Fruit fly (Drosophila melanogaster) whole organism, embryonic: ENCODE data around the gene gb.
A peak's percentile ranks its signal among the peaks of the same experiment; 100 is the strongest.

Experiments
- CG10274 ChIP-seq: fragments of 200-800 bp; sonication (Bioruptor generic); optimal IDR thresholded peaks from 3 replicates; lab custom pipeline; 2017; ENCODE audit warnings: missing biosample characterization, mild to moderate bottlenecking, missing genetic modification characterization
- CG11456 ChIP-seq: fragments of 200-800 bp; sonication (Bioruptor generic); IDR thresholded peaks from 3 replicates; pipeline ENCODE4 v1.3.6; 2022; ENCODE audit warnings: missing biosample characterization, missing genetic modification characterization
- CG12071 ChIP-seq: fragments of 200-800 bp; sonication (Bioruptor generic); optimal IDR thresholded peaks from 3 replicates; lab custom pipeline; 2018; ENCODE audit warnings: missing biosample characterization, mild to moderate bottlenecking, missing genetic modification characterization
- CG12942 ChIP-seq: fragments of 200-800 bp; sonication (Bioruptor generic); optimal IDR thresholded peaks from 3 replicates; lab custom pipeline; 2016; ENCODE audit warnings: missing biosample characterization, missing genetic modification characterization
- CG1529 ChIP-seq: fragments of 200-800 bp; sonication (Bioruptor generic); optimal IDR thresholded peaks from 3 replicates; lab custom pipeline; 2018; ENCODE audit warnings: missing biosample characterization, missing genetic modification characterization
- CG15514 ChIP-seq: fragments of 200-800 bp; sonication (Bioruptor generic); optimal IDR thresholded peaks from 3 replicates; lab custom pipeline; 2017; ENCODE audit warnings: missing biosample characterization, missing genetic modification characterization, mild to moderate bottlenecking, moderate library complexity, missing genetic modification reagents
- CG16779 ChIP-seq: fragments of 200-800 bp; sonication (Bioruptor generic); IDR thresholded peaks from 2 replicates; pipeline ENCODE4 v1.3.6; 2022; ENCODE audit warnings: missing biosample characterization, missing genetic modification characterization
- CG16813 ChIP-seq: fragments of 200-800 bp; sonication (Bioruptor generic); IDR thresholded peaks from 3 replicates; pipeline ENCODE4 v1.3.6; 2022; ENCODE audit warnings: missing biosample characterization, missing genetic modification characterization; ENCODE audit not compliant: partially characterized antibody
- CG16815 ChIP-seq: fragments of 200-800 bp; sonication (Bioruptor generic); optimal IDR thresholded peaks from 3 replicates; lab custom pipeline; 2017; ENCODE audit warnings: missing biosample characterization, mild to moderate bottlenecking, missing genetic modification characterization
- CG1792 ChIP-seq: fragments of 200-800 bp; sonication (Bioruptor generic); optimal IDR thresholded peaks from 2 replicates; lab custom pipeline; 2016; ENCODE audit warnings: missing biosample characterization, missing genetic modification characterization
- CG18262 ChIP-seq: fragments of 200-800 bp; optimal IDR thresholded peaks from 3 replicates; lab custom pipeline; 2019; ENCODE audit warnings: missing biosample characterization, mild to moderate bottlenecking, missing genetic modification characterization, moderate library complexity
- CG30431 ChIP-seq: fragments of 200-800 bp; sonication (Bioruptor generic); optimal IDR thresholded peaks from 2 replicates; lab custom pipeline; 2017; ENCODE audit warnings: missing biosample characterization, missing genetic modification characterization
- CG3407 ChIP-seq: fragments of 200-800 bp; sonication (Bioruptor generic); optimal IDR thresholded peaks from 2 replicates; lab custom pipeline; 2018; ENCODE audit warnings: missing biosample characterization, mild to moderate bottlenecking, missing genetic modification characterization
- CG4328 ChIP-seq: fragments of 200-800 bp; sonication (Bioruptor generic); optimal IDR thresholded peaks from 3 replicates; lab custom pipeline; 2017; ENCODE audit warnings: missing biosample characterization, missing genetic modification reagents, missing genetic modification characterization
- CG4730 ChIP-seq: fragments of 200-800 bp; sonication (Bioruptor generic); IDR thresholded peaks from 2 replicates; pipeline ENCODE4 v1.3.6; 2022; ENCODE audit warnings: missing biosample characterization, missing genetic modification characterization
- CG6689 ChIP-seq: fragments of 200-800 bp; sonication (Bioruptor generic); IDR thresholded peaks from 2 replicates; pipeline ENCODE4 v1.3.6; 2022; ENCODE audit warnings: missing biosample characterization, missing genetic modification characterization
- CG7556 ChIP-seq: fragments of 200-800 bp; sonication (Bioruptor generic); optimal IDR thresholded peaks from 2 replicates; lab custom pipeline; 2017; ENCODE audit warnings: missing biosample characterization, mild to moderate bottlenecking, missing genetic modification characterization
- CG7745 ChIP-seq: fragments of 200-800 bp; sonication (Bioruptor generic); optimal IDR thresholded peaks from 2 replicates; lab custom pipeline; 2018; ENCODE audit warnings: missing biosample characterization, mild to moderate bottlenecking, missing genetic modification characterization, moderate library complexity
- CG7786 ChIP-seq: fragments of 200-800 bp; sonication (Bioruptor generic); optimal IDR thresholded peaks from 2 replicates; lab custom pipeline; 2016; ENCODE audit warnings: missing biosample characterization, missing genetic modification characterization
- CG8765 ChIP-seq: fragments of 200-800 bp; sonication (Bioruptor generic); IDR thresholded peaks from 2 replicates; pipeline ENCODE4 v1.3.6; 2022; ENCODE audit warnings: missing biosample characterization, missing genetic modification characterization
- CG8944 ChIP-seq: fragments of 200-800 bp; sonication (Bioruptor generic); optimal IDR thresholded peaks from 3 replicates; lab custom pipeline; 2016; ENCODE audit warnings: missing biosample characterization, missing genetic modification characterization
- CHES-1-like ChIP-seq: fragments of 200-800 bp; sonication (Bioruptor generic); optimal IDR thresholded peaks from 2 replicates; lab custom pipeline; 2016; ENCODE audit warnings: missing biosample characterization, missing genetic modification characterization
- CrebB ChIP-seq: fragments of 200-800 bp; sonication (Bioruptor generic); optimal IDR thresholded peaks from 3 replicates; lab custom pipeline; 2018; ENCODE audit warnings: missing biosample characterization, mild to moderate bottlenecking, missing genetic modification characterization
- Dip2 ChIP-seq: fragments of 200-800 bp; sonication (Bioruptor generic); IDR thresholded peaks from 2 replicates; pipeline ENCODE4 v1.3.6; 2022; ENCODE audit warnings: missing biosample characterization, missing genetic modification characterization
- Eip74EF ChIP-seq, 2 experiments: fragments of 200-800 bp in 1 of 2; fragments of >200 bp in 1 of 2; sonication (Bioruptor generic) in 1 of 2; optimal IDR thresholded peaks; 2 replicates each; lab custom pipeline; 2017 to 2019; ENCODE audit warnings: missing biosample characterization in 2 of 2, missing genetic modification characterization in 2 of 2, mild to moderate bottlenecking in 1 of 2, moderate library complexity in 1 of 2
- Jarid2 ChIP-seq: fragments of 200-800 bp; sonication (Bioruptor generic); optimal IDR thresholded peaks from 3 replicates; lab custom pipeline; 2017; ENCODE audit warnings: mild to moderate bottlenecking, missing biosample characterization, missing genetic modification reagents, missing genetic modification characterization
- Lhr ChIP-seq: fragments of 200-800 bp; sonication (Bioruptor generic); optimal IDR thresholded peaks from 3 replicates; lab custom pipeline; 2017; ENCODE audit warnings: mild to moderate bottlenecking, missing biosample characterization, missing genetic modification reagents, missing genetic modification characterization
- Mrtf ChIP-seq: fragments of 200-800 bp; sonication (Bioruptor generic); IDR thresholded peaks from 3 replicates; pipeline ENCODE4 v1.3.6; 2022; ENCODE audit warnings: missing biosample characterization, missing genetic modification characterization
- Nf-YC ChIP-seq: fragments of 200-800 bp; optimal IDR thresholded peaks from 3 replicates; lab custom pipeline; 2019; ENCODE audit warnings: missing biosample characterization, mild to moderate bottlenecking, missing genetic modification characterization, moderate library complexity
- Oli ChIP-seq: fragments of 200-800 bp; sonication (Bioruptor generic); optimal IDR thresholded peaks from 2 replicates; lab custom pipeline; 2018; ENCODE audit warnings: missing biosample characterization, mild to moderate bottlenecking, missing genetic modification characterization, moderate library complexity
- az2 ChIP-seq: fragments of 200-800 bp; sonication (Bioruptor generic); optimal IDR thresholded peaks from 3 replicates; lab custom pipeline; 2016; ENCODE audit warnings: missing biosample characterization, missing genetic modification characterization
- br ChIP-seq: fragments of >200 bp; optimal IDR thresholded peaks from 2 replicates; lab custom pipeline; 2017
- cato ChIP-seq: fragments of 200-800 bp; sonication (Bioruptor generic); optimal IDR thresholded peaks from 2 replicates; lab custom pipeline; 2016; ENCODE audit warnings: missing biosample characterization, missing genetic modification characterization, borderline replicate concordance
- chm ChIP-seq: fragments of 200-800 bp; sonication (Bioruptor generic); IDR thresholded peaks from 2 replicates; pipeline ENCODE4 v1.3.6; 2022; ENCODE audit warnings: missing biosample characterization, missing genetic modification characterization
- chn ChIP-seq: fragments of 200-800 bp; sonication (Bioruptor generic); optimal IDR thresholded peaks from 2 replicates; lab custom pipeline; 2016; ENCODE audit warnings: missing biosample characterization, missing genetic modification characterization
- crc ChIP-seq: fragments of 200-800 bp; sonication (Bioruptor generic); optimal IDR thresholded peaks from 2 replicates; lab custom pipeline; 2016; ENCODE audit warnings: missing biosample characterization, missing genetic modification characterization
- crp ChIP-seq, 2 experiments: fragments of 200-800 bp; sonication (Bioruptor generic); optimal IDR thresholded peaks; 2 replicates in 1 of 2; 3 replicates in 1 of 2; lab custom pipeline; 2017; ENCODE audit warnings: missing biosample characterization in 2 of 2, missing genetic modification characterization in 2 of 2, mild to moderate bottlenecking in 1 of 2, moderate library complexity in 1 of 2
- en ChIP-seq: fragments of 200-800 bp; sonication (Bioruptor generic); optimal IDR thresholded peaks from 2 replicates; lab custom pipeline; 2016; ENCODE audit warnings: missing biosample characterization, missing genetic modification characterization
- gce ChIP-seq: fragments of 200-800 bp; sonication (Bioruptor generic); IDR thresholded peaks from 3 replicates; pipeline ENCODE4 v1.3.6; 2022; ENCODE audit warnings: missing biosample characterization, missing genetic modification characterization
- hbn ChIP-seq: fragments of 200-800 bp; sonication (Bioruptor generic); IDR thresholded peaks from 2 replicates; pipeline ENCODE4 v1.3.6; 2022; ENCODE audit warnings: missing biosample characterization, missing genetic modification characterization; ENCODE audit not compliant: partially characterized antibody
- pzg ChIP-seq: fragments of 200-800 bp; sonication (Bioruptor generic); optimal IDR thresholded peaks from 3 replicates; lab custom pipeline; 2018; ENCODE audit warnings: missing biosample characterization, mild to moderate bottlenecking, missing genetic modification characterization, moderate library complexity
- rib ChIP-seq: fragments of 200-800 bp; sonication (Bioruptor generic); IDR thresholded peaks from 2 replicates; pipeline ENCODE4 v1.3.6; 2022; ENCODE audit warnings: missing biosample characterization, missing genetic modification characterization
- scrt ChIP-seq: fragments of 200-800 bp; sonication (Bioruptor generic); optimal IDR thresholded peaks from 2 replicates; lab custom pipeline; 2018; ENCODE audit warnings: missing biosample characterization, mild to moderate bottlenecking, missing genetic modification characterization, moderate library complexity
- seq ChIP-seq: fragments of 200-800 bp; sonication (Bioruptor generic); IDR thresholded peaks from 2 replicates; pipeline ENCODE4 v1.3.6; 2022; ENCODE audit warnings: missing biosample characterization, missing genetic modification characterization
- sisA ChIP-seq: fragments of 200-800 bp; sonication (Bioruptor generic); IDR thresholded peaks from 2 replicates; pipeline ENCODE4 v1.3.6; 2022; ENCODE audit warnings: missing biosample characterization, missing genetic modification characterization
- sr ChIP-seq: fragments of 200-800 bp; sonication (Bioruptor generic); IDR thresholded peaks from 3 replicates; pipeline ENCODE4 v1.3.6; 2022; ENCODE audit warnings: missing biosample characterization, missing genetic modification characterization
- tna ChIP-seq: fragments of 200-800 bp; sonication (Bioruptor generic); IDR thresholded peaks from 2 replicates; pipeline ENCODE4 v1.3.6; 2022; ENCODE audit warnings: missing biosample characterization, missing genetic modification characterization; ENCODE audit not compliant: partially characterized antibody
- unc-4 ChIP-seq: fragments of 200-800 bp; sonication (Bioruptor generic); IDR thresholded peaks from 2 replicates; pipeline ENCODE4 v1.3.6; 2022; ENCODE audit warnings: missing biosample characterization, missing genetic modification characterization; ENCODE audit not compliant: partially characterized antibody
- zf30C ChIP-seq: fragments of 200-800 bp; sonication (Bioruptor generic); optimal IDR thresholded peaks from 3 replicates; lab custom pipeline; 2018; ENCODE audit warnings: missing biosample characterization, mild to moderate bottlenecking, missing genetic modification characterization

gb gene

DNA sequence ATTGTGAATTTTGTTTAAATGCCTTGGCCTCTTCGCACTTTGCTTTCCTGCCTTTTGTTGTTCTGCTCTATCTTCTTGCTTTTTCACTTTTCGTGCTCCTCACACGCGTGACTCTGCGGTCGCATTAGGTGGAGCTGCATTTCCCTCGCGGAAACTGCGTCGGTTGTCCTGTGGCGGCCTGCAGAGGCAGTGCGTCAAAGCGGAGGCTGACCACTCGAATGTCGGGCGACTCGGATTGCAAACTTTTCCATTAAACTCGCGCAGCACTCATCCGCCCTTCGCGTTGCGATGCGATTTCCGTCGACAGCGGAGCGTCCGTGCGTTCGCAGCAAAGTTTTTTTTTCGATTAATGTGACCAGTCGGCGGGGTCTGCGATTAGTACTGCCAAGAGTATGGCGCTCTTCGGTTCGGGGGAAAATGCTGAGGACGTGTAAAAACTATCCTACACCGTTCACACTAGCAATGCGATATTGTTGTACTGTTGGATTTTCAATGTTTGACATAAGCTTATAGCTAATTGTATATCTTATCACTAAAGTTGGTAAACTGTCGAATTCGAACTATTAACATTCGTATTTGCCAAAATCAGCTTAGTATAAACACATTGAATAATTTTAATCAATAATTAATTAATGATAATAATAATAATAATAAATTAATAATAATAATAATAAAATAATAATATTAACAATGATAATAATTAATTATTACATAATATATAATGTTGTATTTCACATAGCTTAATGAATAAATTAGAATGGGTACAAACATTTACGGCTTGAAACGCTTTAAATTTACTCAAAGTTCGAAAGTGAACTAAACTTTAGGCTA is 38.8 kb upstream of the gb start, which contains the start of gene CG6051 (continued):
- peak; percentile 35 for TF ChIP-seq CHES-1-like (GFP tag; lab: Kevin White, UChicago)
- no peak for TF ChIP-seq Lhr
- no peak for TF ChIP-seq CG6689
- TF ChIP-seq CG30431 (GFP tag; lab: Kevin White, UChicago), result peak; percentile 31
- no peak for TF ChIP-seq CG1529 (GFP tag; lab: Kevin White, UChicago)
- peak; percentile 94 for TF ChIP-seq Jarid2 (GFP tag; lab: Kevin White, UChicago)
- TF ChIP-seq chn, result peak; percentile 8
- no peak for TF ChIP-seq zf30C
- peak; percentile 59 for TF ChIP-seq CG18262
- TF ChIP-seq CG11456, result no peak
- TF ChIP-seq pzg, result peak; percentile 53
- no peak for TF ChIP-seq Mrtf (GFP tag; lab: Robert Waterston, UW)
- no peak for TF ChIP-seq CG7745
- TF ChIP-seq sr, result no peak
- no peak for TF ChIP-seq sisA
- no peak for TF ChIP-seq Dip2
- TF ChIP-seq Oli (tag; lab: Kevin White, UChicago), result peak; percentile 25
- peak; percentile 55 for TF ChIP-seq CG12071 (GFP tag; lab: Kevin White, UChicago)
- peak in 1 of 2 experiments; percentile 85 for TF ChIP-seq Eip74EF (GFP tag; optimal IDR thresholded peaks at IDR 0.05; lab: Kevin White, UChicago)
- no peak for TF ChIP-seq CG16813
- TF ChIP-seq CG16815 (GFP tag; lab: Kevin White, UChicago), result peak; percentile 41
- no peak for TF ChIP-seq gce
- TF ChIP-seq CG7786, result peak; percentile 38
- TF ChIP-seq hbn (GFP tag; lab: Robert Waterston, UW), result no peak
- no peak for TF ChIP-seq crp (GFP tag; optimal IDR thresholded peaks at IDR 0.05; lab: Kevin White, UChicago)
- TF ChIP-seq en (GFP tag; lab: Kevin White, UChicago), result no peak
- TF ChIP-seq CG4328 (GFP tag; lab: Kevin White, UChicago), result peak; percentile 40
- TF ChIP-seq CG7556 (GFP tag; lab: Kevin White, UChicago), result peak; percentile 33
- TF ChIP-seq unc-4 (GFP tag; lab: Robert Waterston, UW), result no peak
- no peak for TF ChIP-seq seq (GFP tag; lab: Robert Waterston, UW)
- peak; percentile 3 for TF ChIP-seq cato (GFP tag; lab: Kevin White, UChicago)
- TF ChIP-seq CG4730, result no peak
- TF ChIP-seq CG15514, result peak; percentile 48
- peak; percentile 62 for TF ChIP-seq Nf-YC (tag; lab: Kevin White, UChicago)
- TF ChIP-seq scrt (GFP tag; lab: Kevin White, UChicago), result peak; percentile 5
- peak; percentile 13 for TF ChIP-seq CG12942 (GFP tag; lab: Kevin White, UChicago)
- TF ChIP-seq CG8765 (GFP tag; lab: Robert Waterston, UW), result no peak
- no peak for TF ChIP-seq CG1792 (GFP tag; lab: Kevin White, UChicago)
- no peak for TF ChIP-seq br (lab: Kevin White, UChicago)
- no peak for TF ChIP-seq chm (GFP tag; lab: Robert Waterston, UW)
- no peak for TF ChIP-seq tna (GFP tag; lab: Robert Waterston, UW)
- no peak for TF ChIP-seq rib
- no peak for TF ChIP-seq CG3407 (GFP tag; lab: Kevin White, UChicago)
- peak; percentile 30 for TF ChIP-seq CrebB (tag; lab: Kevin White, UChicago)
- no peak for TF ChIP-seq CG16779 (GFP tag; lab: Robert Waterston, UW)
- TF ChIP-seq az2 (GFP tag; lab: Kevin White, UChicago), result peak; percentile 51
- no peak for TF ChIP-seq CG10274
- peak; percentile 48 for TF ChIP-seq CG8944 (GFP tag; lab: Kevin White, UChicago)
- no peak for TF ChIP-seq crc (GFP tag; lab: Kevin White, UChicago)
